Fruit fly (Drosophila melanogaster) whole organism, wandering third instar larva: Measurements from ENCODE around the gene CG6296.

Experiments used
- Dif ChIP-seq: fragments of 200-275, 200-300 bp; sonication (Bioruptor generic); optimal IDR thresholded peaks from 2 replicates; lab custom pipeline; 2018; ENCODE audit warnings: missing biosample characterization, missing genetic modification characterization; ENCODE audit not compliant: partially characterized antibody
- Hr78 ChIP-seq: fragments of >200 bp; optimal IDR thresholded peaks from 2 replicates; lab custom pipeline; 2017; ENCODE audit warnings: missing biosample characterization, missing genetic modification characterization
- Myc ChIP-seq: fragments of >200 bp; optimal IDR thresholded peaks from 2 replicates; lab custom pipeline; 2017
- fru ChIP-seq: fragments of 200-800 bp; sonication (Bioruptor generic); optimal IDR thresholded peaks from 3 replicates; lab custom pipeline; 2016; ENCODE audit warnings: missing biosample characterization, mild to moderate bottlenecking, missing genetic modification characterization
- sv ChIP-seq: fragments of 200-800 bp; sonication (Bioruptor generic); optimal IDR thresholded peaks from 3 replicates; lab custom pipeline; 2016; ENCODE audit warnings: missing biosample characterization, missing genetic modification characterization
- tai ChIP-seq: sonication (Bioruptor generic); optimal IDR thresholded peaks from 2 replicates; lab custom pipeline; 2016; ENCODE audit warnings: missing biosample characterization, missing genetic modification characterization
- usp ChIP-seq: fragments of >200 bp; optimal IDR thresholded peaks from 2 replicates; lab custom pipeline; 2017; ENCODE audit warnings: missing biosample characterization, missing genetic modification characterization

- no peak for TF ChIP-seq tai (GFP tag; lab: Kevin White, UChicago)
- no peak for TF ChIP-seq Dif (GFP tag; lab: Kevin White, UChicago)
- TF ChIP-seq Hr78 (GFP tag; lab: Kevin White, UChicago) = no peak
- no peak for TF ChIP-seq usp (GFP tag; lab: Kevin White, UChicago)
- peak; percentile 3 for TF ChIP-seq Myc (lab: Kevin White, UChicago)
- no peak for TF ChIP-seq fru
- TF ChIP-seq sv = no peak
Measured at dm6 chr3R:26957132-26957531, 48.1 kb downstream of the CG6296 start.
